Worm (Caenorhabditis elegans) whole organism, L4 larva: ENCODE measurements around the gene sra-10.

Experiments used
- F26F4.8 ChIP-seq: fragments of 200-800 bp; sonication (Bioruptor generic); conservative IDR thresholded peaks from 2 replicates; pipeline ENCODE4 v1.3.6; 2022; ENCODE audit warnings: missing genetic modification characterization, missing compliant biosample characterization
- ces-1 ChIP-seq: fragments of 150-350 bp; sonication (generic microtip); optimal IDR thresholded peaks from 4 replicates; lab custom pipeline; 2014; ENCODE audit warnings: missing biosample characterization, missing genetic modification reagents, missing genetic modification characterization
- gei-8 ChIP-seq: fragments of 200-800 bp; sonication (Bioruptor generic); optimal IDR thresholded peaks from 2 replicates; lab custom pipeline; 2018; ENCODE audit warnings: mild to moderate bottlenecking, missing genetic modification characterization, missing compliant biosample characterization
- snpc-4 ChIP-seq: fragments of 150-350 bp; optimal IDR thresholded peaks from 2 replicates; lab custom pipeline; 2014; ENCODE audit warnings: missing biosample characterization, missing genetic modification characterization

DNA sequence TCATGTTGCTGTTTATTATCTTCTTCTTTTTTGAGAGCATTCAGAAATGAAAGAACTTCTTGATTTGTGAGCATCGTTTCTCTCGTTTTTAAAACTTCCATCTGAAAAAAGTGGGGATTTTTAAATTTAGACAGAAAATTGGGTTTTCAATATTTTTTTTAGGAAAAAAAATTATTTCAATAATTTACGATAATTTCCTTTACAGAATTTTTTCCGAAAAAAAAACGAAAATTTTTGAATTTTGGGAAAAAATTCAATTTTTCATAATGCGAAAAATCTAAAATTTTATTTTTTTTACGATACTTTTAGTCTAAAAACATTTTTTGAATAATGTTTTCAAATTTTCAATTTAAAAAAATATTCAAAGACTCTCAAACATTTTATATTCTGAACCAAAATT, 37.8 kb downstream of the sra-10 start, which contains the start of gene M106.7:
- no peak for TF ChIP-seq F26F4.8 (GFP tag; lab: Robert Waterston, UW)
- no peak for TF ChIP-seq ces-1 (GFP tag; lab: Kevin White, UChicago)
- TF ChIP-seq snpc-4 (tag; lab: Kevin White, UChicago): no peak
- no peak for TF ChIP-seq gei-8 (GFP tag; lab: Kevin White, UChicago)
